Fruit fly (Drosophila melanogaster) whole organism, embryonic: ENCODE measurements around the gene CG14212.

Source experiments
- Abd-B ChIP-seq: fragments of 200-800 bp; sonication (Bioruptor generic); optimal IDR thresholded peaks from 2 replicates; lab custom pipeline; 2018; ENCODE audit warnings: missing biosample characterization, mild to moderate bottlenecking, missing genetic modification characterization, moderate library complexity
- BEAF-32 ChIP-seq: fragments of 200-800 bp; sonication (Bioruptor generic); optimal IDR thresholded peaks from 3 replicates; lab custom pipeline; 2017; ENCODE audit warnings: missing biosample characterization, missing genetic modification characterization, mild to moderate bottlenecking, moderate library complexity, missing genetic modification reagents
- CG11695 ChIP-seq: fragments of 200-800 bp; sonication (Bioruptor generic); IDR thresholded peaks from 3 replicates; pipeline ENCODE4 v1.3.6; 2022; ENCODE audit warnings: missing biosample characterization, missing genetic modification characterization
- CG12659 ChIP-seq: fragments of 200-800 bp; sonication (Bioruptor generic); optimal IDR thresholded peaks from 3 replicates; lab custom pipeline; 2017; ENCODE audit warnings: mild to moderate bottlenecking, missing biosample characterization, missing genetic modification reagents, missing genetic modification characterization
- CG13123 ChIP-seq: fragments of 200-800 bp; sonication (Bioruptor generic); optimal IDR thresholded peaks from 2 replicates; lab custom pipeline; 2016; ENCODE audit warnings: missing biosample characterization, missing genetic modification characterization
- CG14014 ChIP-seq: fragments of 200-800 bp; sonication (Bioruptor generic); IDR thresholded peaks from 2 replicates; pipeline ENCODE4 v1.3.6; 2022; ENCODE audit warnings: missing biosample characterization, missing genetic modification characterization
- CG15269 ChIP-seq: fragments of 200-800 bp; sonication (Bioruptor generic); optimal IDR thresholded peaks from 2 replicates; lab custom pipeline; 2018; ENCODE audit warnings: missing biosample characterization, mild to moderate bottlenecking, missing genetic modification characterization, moderate library complexity
- CG1603 ChIP-seq: fragments of 200-800 bp; sonication (Bioruptor generic); optimal IDR thresholded peaks from 2 replicates; lab custom pipeline; 2019; ENCODE audit warnings: missing biosample characterization, mild to moderate bottlenecking, missing genetic modification characterization, moderate library complexity
- CG17361 ChIP-seq: fragments of 200-800 bp; sonication (Bioruptor generic); IDR thresholded peaks from 3 replicates; pipeline ENCODE4 v1.3.6; 2022; ENCODE audit warnings: missing biosample characterization, missing genetic modification characterization
- CG18011 ChIP-seq: fragments of 200-800 bp; sonication (Bioruptor generic); optimal IDR thresholded peaks from 2 replicates; lab custom pipeline; 2017; ENCODE audit warnings: missing biosample characterization, missing genetic modification characterization, mild to moderate bottlenecking, moderate library complexity, missing genotype
- CG2116 ChIP-seq: fragments of 200-800 bp; sonication (Bioruptor generic); optimal IDR thresholded peaks from 3 replicates; lab custom pipeline; 2018; ENCODE audit warnings: missing biosample characterization, mild to moderate bottlenecking, missing genetic modification characterization
- CG31388 ChIP-seq: fragments of 200-800 bp; sonication (Bioruptor generic); optimal IDR thresholded peaks from 2 replicates; lab custom pipeline; 2016; ENCODE audit warnings: missing biosample characterization, missing genetic modification characterization
- CG32767 ChIP-seq: fragments of 200-800 bp; sonication (Bioruptor generic); IDR thresholded peaks from 2 replicates; pipeline ENCODE4 v1.3.6; 2022; ENCODE audit warnings: missing biosample characterization, missing genetic modification characterization
- CG34422 ChIP-seq: fragments of 200-800 bp; sonication (Bioruptor generic); IDR thresholded peaks from 3 replicates; pipeline ENCODE4 v1.3.6; 2022; ENCODE audit warnings: missing biosample characterization, missing genetic modification characterization
- CG3726 ChIP-seq: fragments of 200-800 bp; sonication (Bioruptor generic); IDR thresholded peaks from 3 replicates; pipeline ENCODE4, ENCODE4 v1.3.6; 2022; ENCODE audit warnings: missing biosample characterization, missing genetic modification characterization
- CG5245 ChIP-seq: fragments of 200-800 bp; sonication (Bioruptor generic); optimal IDR thresholded peaks from 3 replicates; lab custom pipeline; 2016; ENCODE audit warnings: missing biosample characterization, missing genetic modification characterization
- CG8290 ChIP-seq, 3 experiments: fragments of 200-800 bp; sonication (Bioruptor generic); optimal IDR thresholded peaks; 2 replicates each; lab custom pipeline; 2016 to 2019; ENCODE audit warnings: missing biosample characterization in 3 of 3, missing genetic modification characterization in 3 of 3, mild to moderate bottlenecking in 2 of 3, moderate library complexity in 1 of 3
- Deaf1 ChIP-seq: fragments of 200-800 bp; optimal IDR thresholded peaks from 3 replicates; lab custom pipeline; 2019; ENCODE audit warnings: missing biosample characterization, mild to moderate bottlenecking, missing genetic modification characterization, moderate library complexity
- Dp ChIP-seq: fragments of 200-800 bp; sonication (Bioruptor generic); optimal IDR thresholded peaks from 2 replicates; lab custom pipeline; 2018; ENCODE audit warnings: missing biosample characterization, mild to moderate bottlenecking, missing genetic modification characterization, moderate library complexity
- Dref ChIP-seq: fragments of 200-800 bp; sonication (Bioruptor generic); IDR thresholded peaks from 2 replicates; pipeline ENCODE4 v1.3.6; 2022; ENCODE audit warnings: missing biosample characterization, missing genetic modification characterization
- Fer1 ChIP-seq: fragments of 200-800 bp; sonication (Bioruptor generic); optimal IDR thresholded peaks from 2 replicates; lab custom pipeline; 2017; ENCODE audit warnings: missing biosample characterization, mild to moderate bottlenecking, missing genetic modification characterization
- Hand ChIP-seq: fragments of 200-800 bp; sonication (Bioruptor generic); optimal IDR thresholded peaks from 2 replicates; lab custom pipeline; 2017; ENCODE audit warnings: mild to moderate bottlenecking, missing biosample characterization, missing genetic modification reagents, missing genetic modification characterization
- Hmr ChIP-seq: fragments of 200-800 bp; sonication (Bioruptor generic); optimal IDR thresholded peaks from 3 replicates; lab custom pipeline; 2017; ENCODE audit warnings: mild to moderate bottlenecking, missing biosample characterization, missing genetic modification reagents, missing genetic modification characterization
- NC2β ChIP-seq: fragments of 200-800 bp; sonication (Bioruptor generic); optimal IDR thresholded peaks from 2 replicates; lab custom pipeline; 2016; ENCODE audit warnings: missing biosample characterization, missing genetic modification characterization
- Pdp1 ChIP-seq, 2 experiments: fragments of 200-800 bp; sonication (Bioruptor generic); optimal IDR thresholded peaks; 3 replicates each; lab custom pipeline; 2016; ENCODE audit warnings: missing biosample characterization in 2 of 2, missing genetic modification characterization in 2 of 2, mild to moderate bottlenecking in 1 of 2, moderate library complexity in 1 of 2
- Scr ChIP-seq: fragments of 200-800 bp; sonication (Bioruptor generic); IDR thresholded peaks from 2 replicates; pipeline ENCODE4 v1.3.6; 2022; ENCODE audit warnings: missing biosample characterization, missing genetic modification characterization; ENCODE audit not compliant: partially characterized antibody
- Sry-β ChIP-seq: fragments of 200-800 bp; sonication (Bioruptor generic); optimal IDR thresholded peaks from 2 replicates; lab custom pipeline; 2018; ENCODE audit warnings: missing biosample characterization, mild to moderate bottlenecking, missing genetic modification characterization, moderate library complexity
- Tbp ChIP-seq: fragments of >200 bp; optimal IDR thresholded peaks from 2 replicates; lab custom pipeline; 2018; ENCODE audit warnings: missing biosample characterization, missing genetic modification characterization
- Trl ChIP-seq, 3 experiments: fragments of >200 bp in 2 of 3; fragments of 200-800 bp in 1 of 3; sonication (Bioruptor generic) in 1 of 3; optimal IDR thresholded peaks; 2 replicates in 1 of 3; 3 replicates in 2 of 3; lab custom pipeline; 2016 to 2017; ENCODE audit warnings: missing biosample characterization in 1 of 3, missing genetic modification characterization in 1 of 3
- amos ChIP-seq: fragments of 200-800 bp; sonication (Bioruptor generic); IDR thresholded peaks from 2 replicates; pipeline ENCODE4 v1.3.6; 2022; ENCODE audit warnings: missing biosample characterization, missing genetic modification characterization; ENCODE audit not compliant: partially characterized antibody
- bbx ChIP-seq: fragments of 200-800 bp; sonication (Bioruptor generic); IDR thresholded peaks from 2 replicates; pipeline ENCODE4 v1.3.6; 2022; ENCODE audit warnings: missing biosample characterization, missing genetic modification characterization; ENCODE audit not compliant: partially characterized antibody
- caup ChIP-seq: fragments of 200-800 bp; sonication (Bioruptor generic); optimal IDR thresholded peaks from 3 replicates; lab custom pipeline; 2017; ENCODE audit warnings: missing biosample characterization, mild to moderate bottlenecking, missing genetic modification characterization, moderate library complexity; ENCODE audit not compliant: severe bottlenecking
- gfzf ChIP-seq: fragments of 200-800 bp; sonication (Bioruptor generic); optimal IDR thresholded peaks from 2 replicates; lab custom pipeline; 2016; ENCODE audit warnings: missing biosample characterization, mild to moderate bottlenecking, missing genetic modification characterization, moderate library complexity
- hb ChIP-seq: fragments of 200-800 bp; sonication (Bioruptor generic); IDR thresholded peaks from 3 replicates; pipeline ENCODE4 v1.3.6; 2022; ENCODE audit warnings: missing biosample characterization, missing genetic modification characterization; ENCODE audit not compliant: partially characterized antibody
- hbn ChIP-seq: fragments of 200-800 bp; sonication (Bioruptor generic); IDR thresholded peaks from 2 replicates; pipeline ENCODE4 v1.3.6; 2022; ENCODE audit warnings: missing biosample characterization, missing genetic modification characterization; ENCODE audit not compliant: partially characterized antibody
- her ChIP-seq: fragments of 200-800 bp; sonication (Bioruptor generic); optimal IDR thresholded peaks from 2 replicates; lab custom pipeline; 2016; ENCODE audit warnings: missing biosample characterization, missing genetic modification characterization
- kah ChIP-seq: fragments of 200-800 bp; sonication (Bioruptor generic); optimal IDR thresholded peaks from 2 replicates; lab custom pipeline; 2018; ENCODE audit warnings: missing biosample characterization, mild to moderate bottlenecking, missing genetic modification characterization
- kay ChIP-seq: fragments of 200-800 bp; sonication (Bioruptor generic); optimal IDR thresholded peaks from 2 replicates; lab custom pipeline; 2016; ENCODE audit warnings: missing biosample characterization, missing genetic modification characterization
- lab ChIP-seq: fragments of 200-800 bp; sonication (Bioruptor generic); optimal IDR thresholded peaks from 3 replicates; lab custom pipeline; 2017; ENCODE audit warnings: missing biosample characterization, missing genetic modification characterization, mild to moderate bottlenecking, moderate library complexity, missing genetic modification reagents
- mld ChIP-seq: fragments of 200-800 bp; sonication (Bioruptor generic); IDR thresholded peaks from 3 replicates; pipeline ENCODE4 v1.3.6; 2022; ENCODE audit warnings: missing biosample characterization, missing genetic modification characterization; ENCODE audit not compliant: partially characterized antibody
- pros ChIP-seq: fragments of 200-800 bp; sonication (Bioruptor generic); optimal IDR thresholded peaks from 3 replicates; lab custom pipeline; 2019; ENCODE audit warnings: missing biosample characterization, mild to moderate bottlenecking, missing genetic modification characterization, moderate library complexity
- sens-2 ChIP-seq: fragments of 200-800 bp; sonication (Bioruptor generic); IDR thresholded peaks from 2 replicates; pipeline ENCODE4 v1.3.6; 2022; ENCODE audit warnings: missing biosample characterization, missing genetic modification characterization
- so ChIP-seq: fragments of 200-800 bp; sonication (Bioruptor generic); IDR thresholded peaks from 3 replicates; pipeline ENCODE4 v1.3.6; 2022; ENCODE audit warnings: missing biosample characterization, missing genetic modification characterization
- stwl ChIP-seq: fragments of 200-800 bp; sonication (Bioruptor generic); optimal IDR thresholded peaks from 3 replicates; lab custom pipeline; 2018; ENCODE audit warnings: missing biosample characterization, mild to moderate bottlenecking, missing genetic modification characterization, moderate library complexity
- tna ChIP-seq: fragments of 200-800 bp; sonication (Bioruptor generic); IDR thresholded peaks from 2 replicates; pipeline ENCODE4 v1.3.6; 2022; ENCODE audit warnings: missing biosample characterization, missing genetic modification characterization; ENCODE audit not compliant: partially characterized antibody
- toy ChIP-seq: fragments of 200-800 bp; sonication (Bioruptor generic); IDR thresholded peaks from 2 replicates; pipeline ENCODE4 v1.3.6; 2022; ENCODE audit warnings: missing biosample characterization, missing genetic modification characterization
- wek ChIP-seq: fragments of 200-800 bp; sonication (Bioruptor generic); optimal IDR thresholded peaks from 3 replicates; lab custom pipeline; 2018; ENCODE audit warnings: missing biosample characterization, mild to moderate bottlenecking, missing genetic modification characterization, moderate library complexity
- zen2 ChIP-seq: fragments of 200-800 bp; sonication (Bioruptor generic); IDR thresholded peaks from 3 replicates; pipeline ENCODE4 v1.3.6; 2022; ENCODE audit warnings: missing biosample characterization, missing genetic modification characterization; ENCODE audit not compliant: partially characterized antibody

Gene CG14212

dm6 chrX:19604997-19605396 is 20.5 kb upstream of the CG14212 start, which contains the start of gene CG14207 (continued):
- TF ChIP-seq CG17361 (GFP tag; lab: Robert Waterston, UW) (0 out of 3 replicates have a peak, but pooled peaks have one; percentile 19), Deaf1 (tag; lab: Kevin White, UChicago) (peak; percentile 10), Tbp (GFP tag; lab: Kevin White, UChicago) (no peak), toy (GFP tag; lab: Robert Waterston, UW) (no peak), CG31388 (GFP tag; lab: Kevin White, UChicago) (no peak), CG11695 (GFP tag; lab: Robert Waterston, UW) (peak; percentile 22; the same call in 1 of the 3 replicates), Dp (GFP tag; lab: Kevin White, UChicago) (peak; percentile 78), wek (GFP tag; lab: Kevin White, UChicago) (peak; percentile 9), CG18011 (GFP tag; lab: Kevin White, UChicago) (no peak), gfzf (peak; percentile 3), Sry-β (GFP tag; lab: Kevin White, UChicago) (no peak), her (GFP tag; lab: Kevin White, UChicago) (peak; percentile 49), mld (peak; percentile 80), CG3726 (GFP tag; lab: Robert Waterston, UW) (no peak), sens-2 (GFP tag; lab: Robert Waterston, UW) (no peak), CG1603 (tag; lab: Kevin White, UChicago) (peak; percentile 20), CG13123 (GFP tag; lab: Kevin White, UChicago) (no peak), CG34422 (GFP tag; lab: Robert Waterston, UW) (0 out of 3 replicates have a peak, but pooled peaks have one; percentile 29), zen2 (peak; percentile 67), CG12659 (GFP tag; lab: Kevin White, UChicago) (peak; percentile 29), stwl (tag; lab: Kevin White, UChicago) (peak; percentile 73), kah (GFP tag; lab: Kevin White, UChicago) (no peak), amos (peak; percentile 67; the same call in 1 of the 2 replicates), hbn (GFP tag; lab: Robert Waterston, UW) (peak; percentile 57; the same call in 1 of the 2 replicates), CG15269 (tag; lab: Kevin White, UChicago) (peak; percentile 31), tna (peak; percentile 88), Trl (optimal IDR thresholded peaks at IDR 0.05; lab: Kevin White, UChicago) (no peak), Trl (GFP tag; optimal IDR thresholded peaks at IDR 0.05; lab: Kevin White, UChicago) (peak; percentile 7), Fer1 (peak; percentile 28), so (GFP tag; lab: Robert Waterston, UW) (peak; percentile 37; the same call in 1 of the 3 replicates), hb (GFP tag; lab: Robert Waterston, UW) (peak; percentile 75; the same call in 2 of the 3 replicates), CG14014 (GFP tag; lab: Robert Waterston, UW) (peak; percentile 35; the same call in 1 of the 2 replicates), Hand (peak; percentile 48), CG2116 (peak; percentile 86), Scr (GFP tag; lab: Robert Waterston, UW) (peak; percentile 67), caup (GFP tag; lab: Kevin White, UChicago) (peak; percentile 49), Hmr (GFP tag; lab: Kevin White, UChicago) (peak; percentile 32), BEAF-32 (GFP tag; lab: Kevin White, UChicago) (peak; percentile 61)

- TF ChIP-seq bbx (GFP tag; lab: Robert Waterston, UW), result 0 out of 2 replicates have a peak, but pooled peaks have one; percentile 20
- TF ChIP-seq CG8290 (GFP tag; optimal IDR thresholded peaks at IDR 0.05; lab: Kevin White, UChicago), result no peak
- peak in 1 of 2 experiments; percentile 40 for TF ChIP-seq CG8290 (tag; optimal IDR thresholded peaks at IDR 0.05; lab: Kevin White, UChicago)
- peak; percentile 80 for TF ChIP-seq kay
- TF ChIP-seq CG5245, result no peak
- TF ChIP-seq CG32767 (GFP tag; lab: Robert Waterston, UW), result peak; percentile 49; the same call in 1 of the 2 replicates
- TF ChIP-seq Pdp1 (GFP tag; optimal IDR thresholded peaks at IDR 0.05; lab: Kevin White, UChicago), result peak in 1 of 2 experiments; percentile 85
- TF ChIP-seq Dref (GFP tag; lab: Robert Waterston, UW), result 0 out of 2 replicates have a peak, but pooled peaks have one; percentile 15
- no peak for TF ChIP-seq NC2β
- TF ChIP-seq lab, result peak; percentile 11
- peak; percentile 83 for TF ChIP-seq pros (GFP tag; lab: Kevin White, UChicago)
- no peak for TF ChIP-seq Abd-B (GFP tag; lab: Kevin White, UChicago)
Measured at dm6 chrX:19605915-19606314, 19.6 kb upstream of the CG14212 start.
